Fruit fly (Drosophila melanogaster): ENCODE data around the gene CG7888.

CG7888 gene

dm6 chr3L:11074043-11074853 is 20.4 kb downstream of the CG7888 start, which contains the start of the genes Pfdn2 and Noc1 (continued):
- TF ChIP-seq Rfx (GFP tag; IDR thresholded peaks at IDR 0.05): peak; percentile 70
- TF ChIP-seq CG9797 (GFP tag; optimal IDR thresholded peaks at IDR 0.05): peak; percentile 49
- TF ChIP-seq Dfd (GFP tag; optimal IDR thresholded peaks at IDR 0.05): no peak
- peak; percentile 48; the same call in 1 of the 2 replicates for TF ChIP-seq Xrp1 (GFP tag; IDR thresholded peaks at IDR 0.05)
- 0 out of 2 replicates have a peak, but pooled peaks have one; percentile 7 for TF ChIP-seq cas (GFP tag; IDR thresholded peaks at IDR 0.05)
- no peak for TF ChIP-seq Hmx (GFP tag; optimal IDR thresholded peaks at IDR 0.05)
- no peak for TF ChIP-seq yki (optimal IDR thresholded peaks at IDR 0.05)
- peak; percentile 36; the same call in 1 of the 2 replicates for TF ChIP-seq CG6689 (GFP tag; IDR thresholded peaks at IDR 0.05)
- no peak for TF ChIP-seq br (optimal IDR thresholded peaks at IDR 0.05)
- TF ChIP-seq PHDP (tag; optimal IDR thresholded peaks at IDR 0.05): no peak
- TF ChIP-seq vfl (GFP tag; optimal IDR thresholded peaks at IDR 0.05): no peak
- no peak for TF ChIP-seq CG4730 (GFP tag; IDR thresholded peaks at IDR 0.05)
- TF ChIP-seq MTF-1 (GFP tag; optimal IDR thresholded peaks at IDR 0.05; ENCODE audit: borderline replicate concordance): no peak
- no peak for TF ChIP-seq Hey (tag; optimal IDR thresholded peaks at IDR 0.05)
- TF ChIP-seq CG11247 (GFP tag; IDR thresholded peaks at IDR 0.05): no peak
- TF ChIP-seq CG9817 (tag; optimal IDR thresholded peaks at IDR 0.05): peak; percentile 56
- TF ChIP-seq croc (GFP tag; conservative IDR thresholded peaks at IDR 0.05): no peak; the same call in 2 of the 3 replicates
- no peak for TF ChIP-seq CG6791 (GFP tag; IDR thresholded peaks at IDR 0.05; ENCODE audit: partially characterized antibody)
- TF ChIP-seq Lim3 (GFP tag; IDR thresholded peaks at IDR 0.05): no peak
- TF ChIP-seq repo (GFP tag; optimal IDR thresholded peaks at IDR 0.05): no peak
- TF ChIP-seq Usf (GFP tag; optimal IDR thresholded peaks at IDR 0.05): no peak
- no peak for TF ChIP-seq CG7987 (GFP tag; optimal IDR thresholded peaks at IDR 0.05)
- TF ChIP-seq CG11695 (GFP tag; IDR thresholded peaks at IDR 0.05): peak; percentile 49; the same call in 1 of the 3 replicates
- no peak for TF ChIP-seq unc-4 (GFP tag; IDR thresholded peaks at IDR 0.05; ENCODE audit: partially characterized antibody)
- no peak for TF ChIP-seq so (GFP tag; IDR thresholded peaks at IDR 0.05)
- no peak for TF ChIP-seq fd102C (GFP tag; optimal IDR thresholded peaks at IDR 0.05)
- peak; percentile 55; the same call in 1 of the 3 replicates for TF ChIP-seq Aef1 (GFP tag; IDR thresholded peaks at IDR 0.05)
- TF ChIP-seq CG17385 (GFP tag; optimal IDR thresholded peaks at IDR 0.05): peak; percentile 35
- peak; percentile 33 for TF ChIP-seq CG10979 (tag; optimal IDR thresholded peaks at IDR 0.05)
- TF ChIP-seq CG3281 (GFP tag; optimal IDR thresholded peaks at IDR 0.05): no peak
- peak; percentile 62 for TF ChIP-seq ind (GFP tag; optimal IDR thresholded peaks at IDR 0.05)
- TF ChIP-seq NFAT (GFP tag; IDR thresholded peaks at IDR 0.05): no peak
- peak; percentile 74 for TF ChIP-seq CG12659 (GFP tag; optimal IDR thresholded peaks at IDR 0.05)
- TF ChIP-seq prd (optimal IDR thresholded peaks at IDR 0.05): no peak
- peak; percentile 67 for TF ChIP-seq prd (GFP tag; IDR thresholded peaks at IDR 0.05)
- peak; percentile 59 for TF ChIP-seq CG4617 (GFP tag; optimal IDR thresholded peaks at IDR 0.05; ENCODE audit: borderline replicate concordance)
- TF ChIP-seq Atf-2 (GFP tag; optimal IDR thresholded peaks at IDR 0.05): no peak
- TF ChIP-seq Deaf1 (tag; optimal IDR thresholded peaks at IDR 0.05): no peak
- TF ChIP-seq Scr (GFP tag; IDR thresholded peaks at IDR 0.05; ENCODE audit: partially characterized antibody): no peak
- TF ChIP-seq tin (GFP tag; optimal IDR thresholded peaks at IDR 0.05): peak; percentile 23
- TF ChIP-seq Ssrp (tag; optimal IDR thresholded peaks at IDR 0.05): peak; percentile 70
- TF ChIP-seq en (GFP tag; optimal IDR thresholded peaks at IDR 0.05): no peak
- no peak for TF ChIP-seq Mad (GFP tag; optimal IDR thresholded peaks at IDR 0.05)
- TF ChIP-seq CG10654 (GFP tag; optimal IDR thresholded peaks at IDR 0.05): peak; percentile 33
- no peak for TF ChIP-seq CG13624 (GFP tag; optimal IDR thresholded peaks at IDR 0.05)
- TF ChIP-seq CG31441 (GFP tag; IDR thresholded peaks at IDR 0.05): no peak
- TF ChIP-seq CG13296 (GFP tag; optimal IDR thresholded peaks at IDR 0.05): no peak
- peak; percentile 39; the same call in 1 of the 2 replicates for TF ChIP-seq CG9215 (GFP tag; IDR thresholded peaks at IDR 0.05)
- no peak for TF ChIP-seq Mrtf (GFP tag; IDR thresholded peaks at IDR 0.05)
- no peak for TF ChIP-seq emc (GFP tag; optimal IDR thresholded peaks at IDR 0.05)
- TF ChIP-seq CG7839 (tag; optimal IDR thresholded peaks at IDR 0.05): no peak

Data from whole organism, embryonic.